Fruit fly (Drosophila melanogaster) whole organism, pupa: ENCODE measurements around the gene Cyp316a1.

ENCODE experiments used
- CG10348 ChIP-seq: fragments of 200-800 bp; sonication (Bioruptor generic); IDR thresholded peaks from 2 replicates; pipeline ENCODE4 v1.3.6; 2022; ENCODE audit warnings: missing biosample characterization, missing genetic modification characterization
- CG12605 ChIP-seq: fragments of 200-800 bp; sonication (Bioruptor generic); IDR thresholded peaks from 2 replicates; pipeline ENCODE4 v1.3.6; 2022; ENCODE audit warnings: missing biosample characterization, missing genetic modification characterization
- CG13204 ChIP-seq: fragments of 200-800 bp; sonication (Bioruptor generic); optimal IDR thresholded peaks from 2 replicates; lab custom pipeline; 2018; ENCODE audit warnings: missing biosample characterization, mild to moderate bottlenecking, missing genetic modification characterization, moderate library complexity
- CG14655 ChIP-seq: fragments of 200-800 bp; sonication (Bioruptor generic); optimal IDR thresholded peaks from 3 replicates; lab custom pipeline; 2017; ENCODE audit warnings: mild to moderate bottlenecking, missing biosample characterization, missing genetic modification reagents, missing genetic modification characterization
- CG15710 ChIP-seq: fragments of 200-800 bp; sonication (Bioruptor generic); optimal IDR thresholded peaks from 2 replicates; lab custom pipeline; 2018; ENCODE audit warnings: missing biosample characterization, mild to moderate bottlenecking, missing genetic modification characterization, moderate library complexity
- CG17806 ChIP-seq: fragments of 200-800 bp; sonication (Bioruptor generic); optimal IDR thresholded peaks from 2 replicates; lab custom pipeline; 2018; ENCODE audit warnings: missing biosample characterization, mild to moderate bottlenecking, missing genetic modification characterization, moderate library complexity
- CG32121 ChIP-seq: fragments of 200-800 bp; sonication (Bioruptor generic); IDR thresholded peaks from 2 replicates; pipeline ENCODE4 v1.3.6; 2022; ENCODE audit warnings: missing biosample characterization, missing genetic modification characterization
- CG34367 ChIP-seq: fragments of 200-800 bp; sonication (Bioruptor generic); optimal IDR thresholded peaks from 2 replicates; lab custom pipeline; 2018; ENCODE audit warnings: missing biosample characterization, mild to moderate bottlenecking, missing genetic modification characterization
- CG4496 ChIP-seq: fragments of 200-800 bp; sonication (Bioruptor generic); IDR thresholded peaks from 3 replicates; pipeline ENCODE4 v1.3.6; 2022; ENCODE audit warnings: missing biosample characterization, missing genetic modification characterization
- CG8159 ChIP-seq: fragments of 200-800 bp; sonication (Bioruptor generic); optimal IDR thresholded peaks from 3 replicates; lab custom pipeline; 2018; ENCODE audit warnings: missing biosample characterization, mild to moderate bottlenecking, missing genetic modification characterization, moderate library complexity
- CG8301 ChIP-seq: fragments of 200-800 bp; sonication (Bioruptor generic); optimal IDR thresholded peaks from 2 replicates; lab custom pipeline; 2018; ENCODE audit warnings: missing biosample characterization, mild to moderate bottlenecking, missing genetic modification characterization
- CG9948 ChIP-seq: fragments of 200-800 bp; sonication (Bioruptor generic); optimal IDR thresholded peaks from 2 replicates; lab custom pipeline; 2018; ENCODE audit warnings: missing biosample characterization, mild to moderate bottlenecking, missing genetic modification characterization, moderate library complexity
- D1 ChIP-seq: fragments of 200-800 bp; sonication (Bioruptor generic); optimal IDR thresholded peaks from 2 replicates; lab custom pipeline; 2018; ENCODE audit warnings: missing biosample characterization, mild to moderate bottlenecking, missing genetic modification characterization, moderate library complexity
- EcR ChIP-seq: fragments of 200-800 bp; sonication (Bioruptor generic); optimal IDR thresholded peaks from 3 replicates; lab custom pipeline; 2019; ENCODE audit warnings: missing biosample characterization, missing genetic modification characterization, mild to moderate bottlenecking, moderate library complexity, missing genetic modification reagents
- Ets98B ChIP-seq: fragments of 200-800 bp; sonication (Bioruptor generic); IDR thresholded peaks from 2 replicates; pipeline ENCODE4 v1.3.6; 2022; ENCODE audit warnings: missing biosample characterization, missing genetic modification characterization
- Pif1A ChIP-seq: fragments of 200-800 bp; sonication (Bioruptor generic); optimal IDR thresholded peaks from 3 replicates; lab custom pipeline; 2016; ENCODE audit warnings: missing biosample characterization, missing genetic modification characterization
- Pif1B ChIP-seq: fragments of 200-800 bp; sonication (Bioruptor generic); optimal IDR thresholded peaks from 3 replicates; lab custom pipeline; 2016; ENCODE audit warnings: missing biosample characterization, missing genetic modification characterization
- Snoo ChIP-seq: fragments of 200-800 bp; sonication (Bioruptor generic); optimal IDR thresholded peaks from 3 replicates; lab custom pipeline; 2017; ENCODE audit warnings: missing biosample characterization, mild to moderate bottlenecking, missing genetic modification characterization, inconsistent platforms
- fd96Ca ChIP-seq: fragments of 200-800 bp; sonication (Bioruptor generic); IDR thresholded peaks from 3 replicates; pipeline ENCODE4 v1.3.6; 2022; ENCODE audit warnings: missing biosample characterization, missing genetic modification characterization
- gl ChIP-seq: fragments of 200-800 bp; sonication (Bioruptor generic); optimal IDR thresholded peaks from 2 replicates; lab custom pipeline; 2018; ENCODE audit warnings: missing biosample characterization, mild to moderate bottlenecking, missing genetic modification characterization
- rn ChIP-seq: fragments of 200-800 bp; sonication (Bioruptor generic); IDR thresholded peaks from 2 replicates; pipeline ENCODE4 v1.3.6; 2022; ENCODE audit warnings: missing biosample characterization, missing genetic modification characterization

Cyp316a1 gene

DNA sequence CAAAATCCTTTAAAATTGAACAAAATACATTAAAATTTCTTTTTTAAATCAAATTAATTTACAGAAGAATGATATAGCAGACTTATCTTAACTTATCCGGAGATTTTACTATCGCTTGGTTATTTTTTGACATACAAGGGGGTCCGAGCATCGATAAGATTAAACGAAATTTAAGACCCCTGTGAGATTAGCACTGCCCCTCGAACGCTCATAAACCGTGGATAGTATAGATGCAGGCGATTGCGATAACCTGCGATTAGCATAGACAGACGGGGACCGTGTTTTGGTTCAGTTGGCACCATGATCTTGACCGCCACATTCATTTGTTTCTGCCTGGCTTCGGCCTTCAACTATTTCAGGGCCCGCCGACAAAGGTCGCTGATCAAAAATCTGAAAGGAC lies at the start of gene Cyp316a1:
Gene Cyp316a1, plus strand, starts transcription at position 301 of the 400 bp plus-strand sequence.
- TF ChIP-seq fd96Ca (no peak), CG4496 (GFP tag; lab: Robert Waterston, UW) (no peak)

DNA sequence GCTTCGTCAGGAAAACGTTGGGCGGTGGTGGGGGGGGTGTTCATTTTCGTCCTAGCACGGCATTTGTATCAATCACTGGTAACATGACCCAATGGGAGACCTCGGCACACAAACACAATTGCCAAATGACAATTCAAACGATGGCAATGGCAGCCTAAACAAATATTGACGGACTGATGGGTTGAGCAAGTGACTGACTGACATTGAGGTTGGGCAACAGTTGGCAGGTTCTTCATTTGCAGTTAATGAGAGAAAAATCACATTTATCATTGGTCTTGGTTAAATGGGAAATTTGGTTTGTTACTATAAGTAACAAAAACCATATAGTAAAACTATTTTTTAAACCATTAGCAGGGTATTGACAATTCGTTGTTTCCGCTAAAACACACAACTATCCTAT lies 42.6 kb upstream of the Cyp316a1 start:
- TF ChIP-seq CG8159 (tag; lab: Kevin White, UChicago) (no peak), CG14655 (GFP tag; lab: Kevin White, UChicago) (no peak), Pif1A (GFP tag; lab: Kevin White, UChicago) (no peak), Ets98B (GFP tag; lab: Robert Waterston, UW) (no peak), CG34367 (tag; lab: Kevin White, UChicago) (no peak), CG9948 (tag; lab: Kevin White, UChicago) (no peak), gl (tag; lab: Kevin White, UChicago) (no peak), CG13204 (GFP tag; lab: Kevin White, UChicago) (no peak), Pif1B (GFP tag; lab: Kevin White, UChicago) (no peak)

DNA sequence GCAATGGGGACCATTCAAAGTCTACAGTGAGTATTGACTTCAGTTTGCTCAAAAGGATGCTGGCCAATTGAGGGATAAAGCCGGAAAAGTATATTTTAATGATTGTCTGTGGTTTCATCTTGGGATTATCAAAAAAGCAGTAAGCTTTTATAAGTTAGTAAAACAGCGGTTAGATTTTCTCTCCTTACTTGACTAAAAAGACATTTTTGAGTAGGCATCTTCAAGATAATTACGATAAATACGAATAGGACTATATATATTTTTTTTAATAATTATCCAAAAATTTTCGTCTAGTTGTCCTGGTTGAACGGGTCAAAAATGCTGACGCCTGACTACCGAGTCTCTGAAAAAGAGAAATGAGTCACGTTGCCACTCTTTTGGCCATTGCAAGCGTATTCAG lies 41.1 kb upstream of the Cyp316a1 start, which contains the start of gene CG33278:
Gene CG33278, plus strand, starts transcription at position 301 of the 400 bp plus-strand sequence.
- TF ChIP-seq Snoo (tag; lab: Kevin White, UChicago) (no peak), Pif1B (GFP tag; lab: Kevin White, UChicago) (no peak), CG9948 (tag; lab: Kevin White, UChicago) (no peak)

DNA sequence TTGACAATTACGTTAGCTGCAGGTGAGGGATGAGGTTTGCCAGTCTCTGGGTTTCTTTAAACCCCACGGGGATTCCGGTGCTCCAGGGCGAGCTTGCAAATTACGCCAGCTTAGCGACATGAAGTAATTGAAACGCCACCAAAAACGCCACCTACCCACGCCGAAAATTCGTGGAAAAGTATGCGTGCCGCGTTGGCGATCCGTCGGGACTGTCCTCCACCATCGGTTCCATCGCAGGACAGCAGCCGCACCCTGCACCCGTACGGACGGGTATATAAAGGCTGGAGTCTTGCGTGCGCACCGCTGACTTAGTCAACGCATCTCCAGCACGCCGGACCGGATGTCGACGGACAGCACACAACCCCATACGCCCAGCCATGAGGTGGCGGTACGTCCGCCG lies 35.8 kb upstream of the Cyp316a1 start, which contains the start of gene ppk26:
Gene ppk26, plus strand, starts transcription at position 301 of the 400 bp plus-strand sequence.
- TF ChIP-seq CG32121 (no peak), CG4496 (GFP tag; lab: Robert Waterston, UW) (no peak), Ets98B (GFP tag; lab: Robert Waterston, UW) (no peak), rn (GFP tag; lab: Robert Waterston, UW) (no peak), CG13204 (GFP tag; lab: Kevin White, UChicago) (no peak), Pif1B (GFP tag; lab: Kevin White, UChicago) (no peak), gl (tag; lab: Kevin White, UChicago) (no peak), CG8159 (tag; lab: Kevin White, UChicago) (no peak), CG12605 (no peak), CG9948 (tag; lab: Kevin White, UChicago) (no peak), CG17806 (tag; lab: Kevin White, UChicago) (no peak), CG8301 (tag; lab: Kevin White, UChicago) (no peak), D1 (tag; lab: Kevin White, UChicago) (no peak), CG34367 (tag; lab: Kevin White, UChicago) (no peak), Snoo (tag; lab: Kevin White, UChicago) (no peak), fd96Ca (no peak), EcR (GFP tag; lab: Kevin White, UChicago) (no peak)

DNA sequence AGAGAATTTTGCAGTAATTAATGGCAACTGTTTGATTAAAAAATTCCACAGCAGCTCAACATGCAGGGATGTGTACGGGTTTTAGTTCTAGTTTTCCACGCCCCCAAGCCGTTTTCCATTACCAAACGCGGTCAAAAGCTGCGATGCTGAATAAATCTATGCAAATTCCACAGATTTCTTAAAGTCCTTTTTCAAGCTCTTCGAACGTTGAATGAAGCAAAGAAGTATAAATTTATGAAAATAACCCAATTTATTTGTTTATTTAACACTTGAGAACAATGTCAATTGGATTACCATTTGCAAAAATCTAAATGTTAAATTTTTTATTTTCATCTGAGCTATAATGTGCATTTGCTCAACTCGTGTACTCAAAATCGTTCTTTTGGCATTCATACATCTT lies 26.5 kb upstream of the Cyp316a1 start, which contains the start of the genes CG42660, CG42661 and Tsp66A:
Gene CG42660, plus strand, starts transcription at position 301 of the 400 bp plus-strand sequence.
Gene CG42661, plus strand, starts transcription at position 301 of the 400 bp plus-strand sequence.
Gene Tsp66A, plus strand, starts transcription at position 301 of the 400 bp plus-strand sequence.
- TF ChIP-seq Pif1A (GFP tag; lab: Kevin White, UChicago) (no peak), fd96Ca (no peak), CG9948 (tag; lab: Kevin White, UChicago) (no peak), CG15710 (tag; lab: Kevin White, UChicago) (no peak), D1 (tag; lab: Kevin White, UChicago) (no peak), CG32121 (no peak), CG10348 (GFP tag; lab: Robert Waterston, UW) (no peak)

DNA sequence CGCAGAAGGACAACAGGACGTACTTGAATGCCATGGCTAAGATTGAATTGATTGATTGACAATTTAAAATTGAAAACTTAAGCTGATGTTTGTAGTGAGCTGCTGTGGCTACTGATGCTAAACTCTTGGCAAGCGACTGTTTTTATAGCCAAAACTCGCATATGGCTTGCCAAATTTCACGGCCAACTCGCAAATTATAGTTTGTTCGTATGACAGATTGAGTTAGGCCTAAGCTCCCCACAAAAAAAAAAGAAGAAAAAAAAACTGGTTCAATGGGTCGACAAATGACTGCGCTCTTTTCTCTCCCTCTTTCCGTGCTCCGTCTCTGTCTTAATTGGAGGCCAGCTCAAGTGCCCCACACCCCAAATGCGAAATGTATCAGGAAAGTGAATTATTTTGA lies 21.5 kb upstream of the Cyp316a1 start, which contains the start of gene CG8543:
Gene CG8543, minus strand, starts transcription at position 101 of the 400 bp plus-strand sequence.
- TF ChIP-seq Pif1A (GFP tag; lab: Kevin White, UChicago) (no peak), CG14655 (GFP tag; lab: Kevin White, UChicago) (no peak), rn (GFP tag; lab: Robert Waterston, UW) (no peak), CG17806 (tag; lab: Kevin White, UChicago) (no peak), D1 (tag; lab: Kevin White, UChicago) (no peak), CG15710 (tag; lab: Kevin White, UChicago) (no peak), Pif1B (GFP tag; lab: Kevin White, UChicago) (no peak), gl (tag; lab: Kevin White, UChicago) (no peak), CG8301 (tag; lab: Kevin White, UChicago) (no peak), CG9948 (tag; lab: Kevin White, UChicago) (no peak), CG8159 (tag; lab: Kevin White, UChicago) (no peak), fd96Ca (no peak)

DNA sequence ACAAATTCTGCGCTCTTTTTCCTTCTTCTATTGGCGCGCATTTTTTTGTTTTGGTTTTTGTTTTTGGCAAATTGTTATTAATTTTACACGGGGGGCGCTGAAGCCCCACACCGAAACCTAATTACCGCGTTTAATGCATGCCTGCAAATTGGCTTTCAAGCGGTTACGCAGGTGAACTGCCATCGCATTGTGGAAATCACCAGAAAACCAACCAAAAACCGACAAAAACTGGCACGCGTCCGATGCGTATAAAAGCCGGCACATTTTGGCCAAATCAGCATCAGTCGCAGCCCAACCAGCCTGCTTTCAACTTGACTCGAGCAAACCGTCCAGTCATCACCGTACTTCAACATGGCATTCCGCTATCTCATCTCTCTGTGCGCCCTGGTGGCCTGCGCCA lies 20.4 kb upstream of the Cyp316a1 start, which contains the start of gene CG8541:
Gene CG8541, plus strand, starts transcription at position 301 of the 400 bp plus-strand sequence.
- no peak for TF ChIP-seq CG12605
- TF ChIP-seq Ets98B (GFP tag; lab: Robert Waterston, UW): no peak
- no peak for TF ChIP-seq CG32121
- no peak for TF ChIP-seq CG14655 (GFP tag; lab: Kevin White, UChicago)
- TF ChIP-seq Snoo (tag; lab: Kevin White, UChicago): no peak
- no peak for TF ChIP-seq gl (tag; lab: Kevin White, UChicago)
- TF ChIP-seq rn (GFP tag; lab: Robert Waterston, UW): no peak
- TF ChIP-seq fd96Ca: no peak
- no peak for TF ChIP-seq CG4496 (GFP tag; lab: Robert Waterston, UW)
- no peak for TF ChIP-seq CG15710 (tag; lab: Kevin White, UChicago)
